Fruit fly (Drosophila melanogaster): ENCODE results near the gene jagn.

dm6 chr3R:5737263-5737662 lies 41.9 kb upstream of the jagn start:
- TF ChIP-seq toe (GFP tag; optimal IDR thresholded peaks at IDR 0.05) (no peak), CG7101 (tag; optimal IDR thresholded peaks at IDR 0.05) (no peak), CG14711 (tag; optimal IDR thresholded peaks at IDR 0.05) (no peak), cic (GFP tag; optimal IDR thresholded peaks at IDR 0.05) (no peak), tj (GFP tag; optimal IDR thresholded peaks at IDR 0.05) (no peak), Clk (GFP tag; optimal IDR thresholded peaks at IDR 0.05) (no peak), CG11617 (GFP tag; optimal IDR thresholded peaks at IDR 0.05) (no peak), CG7045 (GFP tag; optimal IDR thresholded peaks at IDR 0.05) (no peak), cnc (optimal IDR thresholded peaks at IDR 0.05) (no peak), kay (GFP tag; ENCODE audit: borderline replicate concordance) (no peak), CG12768 (GFP tag; optimal IDR thresholded peaks at IDR 0.05) (no peak), bab1 (GFP tag; optimal IDR thresholded peaks at IDR 0.05) (no peak), Hr96 (GFP tag; optimal IDR thresholded peaks at IDR 0.05) (no peak)

Data from whole organism, adult.